Fruit fly (Drosophila melanogaster) whole organism, embryonic: Measurements from ENCODE around the gene mRpL46.

ENCODE experiments used
- Antp ChIP-seq: fragments of 200-800 bp; sonication (Bioruptor generic); optimal IDR thresholded peaks from 3 replicates; lab custom pipeline; 2016; ENCODE audit warnings: missing biosample characterization, missing genetic modification characterization
- B-H1 ChIP-seq: fragments of 200-800 bp; sonication (Bioruptor generic); IDR thresholded peaks from 3 replicates; pipeline ENCODE4 v1.3.6; 2022; ENCODE audit warnings: missing biosample characterization, missing genetic modification characterization
- CG10147 ChIP-seq: fragments of 200-800 bp; sonication (Bioruptor generic); optimal IDR thresholded peaks from 2 replicates; lab custom pipeline; 2019; ENCODE audit warnings: missing biosample characterization, mild to moderate bottlenecking, missing genetic modification characterization, moderate library complexity
- CG12299 ChIP-seq: fragments of 200-800 bp; sonication (Bioruptor generic); optimal IDR thresholded peaks from 2 replicates; lab custom pipeline; 2018; ENCODE audit warnings: missing biosample characterization, mild to moderate bottlenecking, missing genetic modification characterization
- CG12659 ChIP-seq: fragments of 200-800 bp; sonication (Bioruptor generic); optimal IDR thresholded peaks from 3 replicates; lab custom pipeline; 2017; ENCODE audit warnings: mild to moderate bottlenecking, missing biosample characterization, missing genetic modification reagents, missing genetic modification characterization
- CG15696 ChIP-seq: fragments of 200-800 bp; sonication (Bioruptor generic); optimal IDR thresholded peaks from 2 replicates; lab custom pipeline; 2019; ENCODE audit warnings: missing biosample characterization, mild to moderate bottlenecking, missing genetic modification characterization, moderate library complexity
- CG17359 ChIP-seq: fragments of 200-800 bp; sonication (Bioruptor generic); optimal IDR thresholded peaks from 3 replicates; lab custom pipeline; 2018; ENCODE audit warnings: missing biosample characterization, mild to moderate bottlenecking, missing genetic modification characterization, moderate library complexity
- CG2202 ChIP-seq: fragments of 200-800 bp; sonication (Bioruptor generic); optimal IDR thresholded peaks from 2 replicates; lab custom pipeline; 2018; ENCODE audit warnings: missing biosample characterization, mild to moderate bottlenecking, missing genetic modification characterization
- CG30020 ChIP-seq: fragments of 200-800 bp; optimal IDR thresholded peaks from 2 replicates; lab custom pipeline; 2019; ENCODE audit warnings: missing biosample characterization, mild to moderate bottlenecking, missing genetic modification characterization, moderate library complexity
- CG30403 ChIP-seq: fragments of 200-800 bp; sonication (Bioruptor generic); optimal IDR thresholded peaks from 3 replicates; lab custom pipeline; 2016; ENCODE audit warnings: missing biosample characterization, missing genetic modification characterization
- CG34224 ChIP-seq: fragments of 200-800 bp; sonication (Bioruptor generic); IDR thresholded peaks from 3 replicates; pipeline ENCODE4 v1.3.6; 2022; ENCODE audit warnings: missing biosample characterization, missing genetic modification characterization; ENCODE audit not compliant: partially characterized antibody
- CG4282 ChIP-seq: fragments of 200-800 bp; sonication (Bioruptor generic); optimal IDR thresholded peaks from 2 replicates; lab custom pipeline; 2016; ENCODE audit warnings: missing biosample characterization, missing genetic modification characterization
- CG4360 ChIP-seq: fragments of 200-800 bp; sonication (Bioruptor generic); IDR thresholded peaks from 2 replicates; pipeline ENCODE4 v1.3.6; 2022; ENCODE audit warnings: missing biosample characterization, missing genetic modification characterization
- CG7271 ChIP-seq: fragments of 200-800 bp; sonication (Bioruptor generic); optimal IDR thresholded peaks from 2 replicates; lab custom pipeline; 2018; ENCODE audit warnings: missing biosample characterization, mild to moderate bottlenecking, missing genetic modification characterization, moderate library complexity
- CG7839 ChIP-seq: fragments of 200-800 bp; sonication (Bioruptor generic); optimal IDR thresholded peaks from 3 replicates; lab custom pipeline; 2018; ENCODE audit warnings: missing biosample characterization, mild to moderate bottlenecking, missing genetic modification characterization, moderate library complexity
- CG8388 ChIP-seq: fragments of 200-800 bp; sonication (Bioruptor generic); optimal IDR thresholded peaks from 2 replicates; lab custom pipeline; 2019; ENCODE audit warnings: missing biosample characterization, mild to moderate bottlenecking, missing genetic modification characterization, moderate library complexity
- D19A ChIP-seq: fragments of 200-800 bp; optimal IDR thresholded peaks from 3 replicates; lab custom pipeline; 2019; ENCODE audit warnings: missing biosample characterization, mild to moderate bottlenecking, missing genetic modification characterization, moderate library complexity
- Dek ChIP-seq: fragments of 200-800 bp; sonication (Bioruptor generic); optimal IDR thresholded peaks from 3 replicates; lab custom pipeline; 2019; ENCODE audit warnings: missing biosample characterization, mild to moderate bottlenecking, missing genetic modification characterization, moderate library complexity
- Dip3 ChIP-seq: fragments of 200-800 bp; sonication (Bioruptor generic); optimal IDR thresholded peaks from 3 replicates; lab custom pipeline; 2016; ENCODE audit warnings: missing biosample characterization, missing genetic modification characterization
- Fer3 ChIP-seq: fragments of 200-800 bp; sonication (Bioruptor generic); optimal IDR thresholded peaks from 2 replicates; lab custom pipeline; 2018; ENCODE audit warnings: missing biosample characterization, mild to moderate bottlenecking, missing genetic modification characterization, moderate library complexity
- HLH54F ChIP-seq: fragments of 200-800 bp; sonication (Bioruptor generic); optimal IDR thresholded peaks from 3 replicates; lab custom pipeline; 2016; ENCODE audit warnings: missing biosample characterization, missing genetic modification characterization
- HmgZ ChIP-seq: fragments of 200-800 bp; sonication (Bioruptor generic); optimal IDR thresholded peaks from 2 replicates; lab custom pipeline; 2018; ENCODE audit warnings: missing biosample characterization, mild to moderate bottlenecking, missing genetic modification characterization
- Hr3 ChIP-seq: fragments of 200-800 bp; sonication (Bioruptor generic); optimal IDR thresholded peaks from 3 replicates; lab custom pipeline; 2016; ENCODE audit warnings: missing biosample characterization, missing genetic modification characterization
- Jarid2 ChIP-seq: fragments of 200-800 bp; sonication (Bioruptor generic); optimal IDR thresholded peaks from 3 replicates; lab custom pipeline; 2017; ENCODE audit warnings: mild to moderate bottlenecking, missing biosample characterization, missing genetic modification reagents, missing genetic modification characterization
- NFAT ChIP-seq: fragments of 200-800 bp; sonication (Bioruptor generic); IDR thresholded peaks from 2 replicates; pipeline ENCODE4 v1.3.6; 2022; ENCODE audit warnings: missing biosample characterization, missing genetic modification characterization
- Nf-YC ChIP-seq: fragments of 200-800 bp; optimal IDR thresholded peaks from 3 replicates; lab custom pipeline; 2019; ENCODE audit warnings: missing biosample characterization, mild to moderate bottlenecking, missing genetic modification characterization, moderate library complexity
- Poxn ChIP-seq: fragments of 200-800 bp; sonication (Bioruptor generic); IDR thresholded peaks from 2 replicates; pipeline ENCODE4 v1.3.6; 2022; ENCODE audit warnings: missing biosample characterization, missing genetic modification characterization
- Side ChIP-seq: fragments of 200-800 bp; sonication (Bioruptor generic); optimal IDR thresholded peaks from 2 replicates; lab custom pipeline; 2016; ENCODE audit warnings: missing biosample characterization, missing genetic modification characterization
- Spps ChIP-seq: fragments of 200-800 bp; sonication (Bioruptor generic); optimal IDR thresholded peaks from 2 replicates; lab custom pipeline; 2018; ENCODE audit warnings: missing biosample characterization, mild to moderate bottlenecking, missing genetic modification characterization
- ash1 ChIP-seq: fragments of 200-800 bp; sonication (Bioruptor generic); optimal IDR thresholded peaks from 2 replicates; lab custom pipeline; 2018; ENCODE audit warnings: missing biosample characterization, mild to moderate bottlenecking, missing genetic modification characterization
- az2 ChIP-seq: fragments of 200-800 bp; sonication (Bioruptor generic); optimal IDR thresholded peaks from 3 replicates; lab custom pipeline; 2016; ENCODE audit warnings: missing biosample characterization, missing genetic modification characterization
- bcd ChIP-seq: fragments of 200-800 bp; sonication (Bioruptor generic); optimal IDR thresholded peaks from 2 replicates; lab custom pipeline; 2017; ENCODE audit warnings: missing biosample characterization, mild to moderate bottlenecking, missing genetic modification characterization
- br ChIP-seq: fragments of >200 bp; optimal IDR thresholded peaks from 2 replicates; lab custom pipeline; 2017
- chif ChIP-seq, 2 experiments: fragments of 200-800 bp; sonication (Bioruptor generic); optimal IDR thresholded peaks; 3 replicates each; lab custom pipeline; 2016; ENCODE audit warnings: missing biosample characterization in 2 of 2, missing genetic modification characterization in 2 of 2
- emc ChIP-seq: fragments of 200-800 bp; sonication (Bioruptor generic); optimal IDR thresholded peaks from 2 replicates; lab custom pipeline; 2016; ENCODE audit warnings: missing biosample characterization, missing genetic modification characterization
- fd96Cb ChIP-seq: fragments of 200-800 bp; sonication (Bioruptor generic); optimal IDR thresholded peaks from 2 replicates; lab custom pipeline; 2018; ENCODE audit warnings: missing biosample characterization, mild to moderate bottlenecking, missing genetic modification characterization, moderate library complexity
- gt ChIP-seq: fragments of 200-800 bp; sonication (Bioruptor generic); IDR thresholded peaks from 2 replicates; pipeline ENCODE4 v1.3.6; 2022; ENCODE audit warnings: missing biosample characterization, missing genetic modification characterization
- h ChIP-seq: fragments of >200 bp; optimal IDR thresholded peaks from 2 replicates; lab custom pipeline; 2017
- hb ChIP-seq: fragments of 200-800 bp; sonication (Bioruptor generic); IDR thresholded peaks from 3 replicates; pipeline ENCODE4 v1.3.6; 2022; ENCODE audit warnings: missing biosample characterization, missing genetic modification characterization; ENCODE audit not compliant: partially characterized antibody
- insv ChIP-seq, 2 experiments: fragments of 200-800 bp; sonication (Bioruptor generic); optimal IDR thresholded peaks; 3 replicates each; lab custom pipeline; 2016 to 2018; ENCODE audit warnings: missing biosample characterization in 2 of 2, missing genetic modification characterization in 2 of 2
- kah ChIP-seq: fragments of 200-800 bp; sonication (Bioruptor generic); optimal IDR thresholded peaks from 2 replicates; lab custom pipeline; 2018; ENCODE audit warnings: missing biosample characterization, mild to moderate bottlenecking, missing genetic modification characterization
- lbe ChIP-seq: fragments of 200-800 bp; sonication (Bioruptor generic); optimal IDR thresholded peaks from 2 replicates; lab custom pipeline; 2016; ENCODE audit warnings: missing biosample characterization, mild to moderate bottlenecking, missing genetic modification characterization
- lilli ChIP-seq: fragments of 200-800 bp; sonication (Bioruptor generic); optimal IDR thresholded peaks from 3 replicates; lab custom pipeline; 2016; ENCODE audit warnings: missing biosample characterization, missing genetic modification characterization
- peb ChIP-seq: fragments of 200-800 bp; sonication (Bioruptor generic); IDR thresholded peaks from 2 replicates; pipeline ENCODE4 v1.3.6; 2022; ENCODE audit warnings: missing biosample characterization, missing genetic modification characterization
- pho ChIP-seq: fragments of 200-800 bp; sonication (Bioruptor generic); optimal IDR thresholded peaks from 2 replicates; lab custom pipeline; 2016; ENCODE audit warnings: missing biosample characterization, missing genetic modification characterization
- scrt ChIP-seq: fragments of 200-800 bp; sonication (Bioruptor generic); optimal IDR thresholded peaks from 2 replicates; lab custom pipeline; 2018; ENCODE audit warnings: missing biosample characterization, mild to moderate bottlenecking, missing genetic modification characterization, moderate library complexity
- sug ChIP-seq: fragments of 200-800 bp; optimal IDR thresholded peaks from 2 replicates; lab custom pipeline; 2019; ENCODE audit warnings: missing biosample characterization, mild to moderate bottlenecking, missing genetic modification characterization, moderate library complexity
- tna ChIP-seq: fragments of 200-800 bp; sonication (Bioruptor generic); IDR thresholded peaks from 2 replicates; pipeline ENCODE4 v1.3.6; 2022; ENCODE audit warnings: missing biosample characterization, missing genetic modification characterization; ENCODE audit not compliant: partially characterized antibody
- twi ChIP-seq: fragments of 200-800 bp; optimal IDR thresholded peaks from 2 replicates; lab custom pipeline; 2019; ENCODE audit warnings: missing biosample characterization, mild to moderate bottlenecking, missing genetic modification characterization, moderate library complexity
- yki ChIP-seq: fragments of >200 bp; optimal IDR thresholded peaks from 3 replicates; lab custom pipeline; 2018

mRpL46 gene

dm6 chr3L:1794943-1795696 lies 17.9 kb downstream of the mRpL46 start, which contains the start of the genes alpha-Spec, dlt and Cdc37 (continued):
- TF ChIP-seq kah (no peak), CG4282 (GFP tag; lab: Kevin White, UChicago) (no peak), Spps (no peak), NFAT (GFP tag; lab: Robert Waterston, UW) (0 out of 2 replicates have a peak, but pooled peaks have one; percentile 16), CG30020 (tag; lab: Kevin White, UChicago) (peak; percentile 31), Dip3 (peak; percentile 16), CG12659 (peak; percentile 72), peb (GFP tag; lab: Robert Waterston, UW) (no peak), CG2202 (tag; lab: Kevin White, UChicago) (no peak), ash1 (GFP tag; lab: Kevin White, UChicago) (no peak), sug (tag; lab: Kevin White, UChicago) (peak; percentile 38), fd96Cb (no peak), CG12299 (no peak), h (lab: Kevin White, UChicago) (no peak), gt (GFP tag; lab: Robert Waterston, UW) (no peak), az2 (no peak), Side (GFP tag; lab: Kevin White, UChicago) (peak; percentile 30), CG30403 (peak; percentile 20), Antp (GFP tag; lab: Kevin White, UChicago) (no peak), CG10147 (GFP tag; lab: Kevin White, UChicago) (peak; percentile 27), CG8388 (peak; percentile 2), pho (GFP tag; lab: Kevin White, UChicago) (no peak), hb (peak; percentile 65), twi (tag; lab: Kevin White, UChicago) (no peak), CG7839 (tag; lab: Kevin White, UChicago) (no peak), chif (GFP tag; optimal IDR thresholded peaks at IDR 0.05; lab: Kevin White, UChicago) (peak in 1 of 2 experiments; percentile 32), CG7271 (tag; lab: Kevin White, UChicago) (peak; percentile 54), CG17359 (peak; percentile 20), HmgZ (tag; lab: Kevin White, UChicago) (peak; percentile 32), Poxn (GFP tag; lab: Robert Waterston, UW) (no peak), br (lab: Kevin White, UChicago) (no peak), D19A (tag; lab: Kevin White, UChicago) (no peak), tna (GFP tag; lab: Robert Waterston, UW) (peak; percentile 74), Dek (tag; lab: Kevin White, UChicago) (peak; percentile 2), HLH54F (GFP tag; lab: Kevin White, UChicago) (no peak), CG4360 (no peak), CG15696 (tag; lab: Kevin White, UChicago) (no peak), B-H1 (no peak), insv (GFP tag; optimal IDR thresholded peaks at IDR 0.05; lab: Kevin White, UChicago) (peak in 1 of 2 experiments; percentile 4), lilli (peak; percentile 15), CG34224 (GFP tag; lab: Robert Waterston, UW) (peak; percentile 73; the same call in 2 of the 3 replicates), scrt (GFP tag; lab: Kevin White, UChicago) (no peak), emc (GFP tag; lab: Kevin White, UChicago) (no peak), lbe (GFP tag; lab: Kevin White, UChicago) (no peak), Nf-YC (peak; percentile 58), Jarid2 (no peak), yki (lab: Kevin White, UChicago) (no peak), Fer3 (tag; lab: Kevin White, UChicago) (peak; percentile 24), bcd (GFP tag; lab: Kevin White, UChicago) (no peak), Hr3 (peak; percentile 5)
